Worm (Caenorhabditis elegans): Measurements from ENCODE around the gene C07B5.4.

Gene C07B5.4

DNA sequence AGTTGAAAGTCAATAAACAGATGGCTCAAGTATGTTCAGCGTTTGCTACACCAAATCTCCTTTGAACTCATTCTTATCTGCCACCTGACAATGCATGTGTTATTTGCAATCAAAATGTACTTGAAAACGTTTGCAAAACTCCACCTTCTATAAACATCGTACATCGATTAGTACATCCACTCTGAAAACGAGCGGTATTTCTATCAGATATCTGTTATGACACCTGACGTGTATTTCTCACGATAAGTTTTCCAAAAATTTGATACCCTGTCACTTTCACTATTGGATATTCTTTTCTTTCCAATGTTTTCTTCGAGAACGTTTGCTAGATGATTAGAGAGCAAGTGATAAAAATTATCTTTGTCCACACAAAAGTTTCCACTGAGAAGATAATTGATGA is 14.9 kb downstream of the C07B5.4 start:
- TF ChIP-seq sptf-1 (tag; optimal IDR thresholded peaks at IDR 0.05) (no peak), ceh-39 (tag; optimal IDR thresholded peaks at IDR 0.05) (no peak), unc-62 (GFP tag; optimal IDR thresholded peaks at IDR 0.05) (peak; percentile 25), hlh-1 (tag; optimal IDR thresholded peaks at IDR 0.05) (peak; percentile 17), mab-5 (tag; optimal IDR thresholded peaks at IDR 0.05) (no peak), sem-2 (GFP tag; optimal IDR thresholded peaks at IDR 0.05) (no peak), ham-2 (GFP tag; optimal IDR thresholded peaks at IDR 0.05) (no peak), lsy-2 (tag; optimal IDR thresholded peaks at IDR 0.05) (no peak)

DNA sequence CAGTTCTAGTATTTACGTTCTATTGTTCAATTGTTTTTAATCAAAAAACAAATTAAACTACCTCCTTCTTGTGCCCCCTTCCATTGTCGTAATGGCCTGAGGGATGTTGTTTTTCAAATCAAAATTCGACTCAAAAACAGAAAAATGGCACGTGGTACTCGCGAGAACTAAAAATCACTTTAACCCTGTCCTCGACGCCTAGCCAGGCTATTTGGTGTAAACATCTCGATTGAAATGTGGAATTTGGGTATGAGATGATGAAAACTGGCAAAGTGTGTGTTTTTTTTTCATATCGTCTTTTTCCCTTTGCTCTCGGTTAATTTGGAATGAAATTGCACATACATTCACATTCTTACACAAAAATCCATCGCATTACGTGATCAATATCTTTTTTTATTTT is 17.2 kb downstream of the C07B5.4 start:
- TF ChIP-seq unc-120 (tag; optimal IDR thresholded peaks at IDR 0.05; ENCODE audit: poor library complexity, severe bottlenecking) (peak; percentile 4), zip-8 (tag; optimal IDR thresholded peaks at IDR 0.05) (no peak), sptf-1 (tag; optimal IDR thresholded peaks at IDR 0.05) (no peak)

DNA sequence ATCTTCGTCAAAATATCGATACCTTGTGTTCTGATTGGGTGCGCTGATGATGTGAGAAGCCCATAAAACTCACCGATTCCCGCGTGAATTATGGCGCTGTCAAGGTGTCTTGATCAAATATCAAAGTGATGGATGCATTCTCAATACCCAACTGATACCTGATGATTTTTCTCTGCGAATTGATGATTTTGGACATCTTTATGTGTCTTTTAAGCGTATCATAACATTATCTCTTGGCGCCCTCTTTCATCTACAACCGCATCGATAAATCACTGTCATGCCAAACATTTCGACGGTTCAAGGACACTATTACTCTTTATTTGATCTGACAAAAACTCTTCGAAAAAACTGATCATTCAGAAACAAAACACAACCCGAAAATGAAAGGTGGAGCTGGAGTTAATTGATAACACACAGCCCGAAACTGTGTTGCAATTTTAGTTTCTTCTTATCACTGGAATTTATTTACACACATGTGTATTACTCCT is 17.8 kb downstream of the C07B5.4 start:
- TF ChIP-seq unc-120 (tag; optimal IDR thresholded peaks at IDR 0.05; ENCODE audit: poor library complexity, severe bottlenecking): no peak
- TF ChIP-seq unc-62 (GFP tag; optimal IDR thresholded peaks at IDR 0.05): peak; percentile 82

DNA sequence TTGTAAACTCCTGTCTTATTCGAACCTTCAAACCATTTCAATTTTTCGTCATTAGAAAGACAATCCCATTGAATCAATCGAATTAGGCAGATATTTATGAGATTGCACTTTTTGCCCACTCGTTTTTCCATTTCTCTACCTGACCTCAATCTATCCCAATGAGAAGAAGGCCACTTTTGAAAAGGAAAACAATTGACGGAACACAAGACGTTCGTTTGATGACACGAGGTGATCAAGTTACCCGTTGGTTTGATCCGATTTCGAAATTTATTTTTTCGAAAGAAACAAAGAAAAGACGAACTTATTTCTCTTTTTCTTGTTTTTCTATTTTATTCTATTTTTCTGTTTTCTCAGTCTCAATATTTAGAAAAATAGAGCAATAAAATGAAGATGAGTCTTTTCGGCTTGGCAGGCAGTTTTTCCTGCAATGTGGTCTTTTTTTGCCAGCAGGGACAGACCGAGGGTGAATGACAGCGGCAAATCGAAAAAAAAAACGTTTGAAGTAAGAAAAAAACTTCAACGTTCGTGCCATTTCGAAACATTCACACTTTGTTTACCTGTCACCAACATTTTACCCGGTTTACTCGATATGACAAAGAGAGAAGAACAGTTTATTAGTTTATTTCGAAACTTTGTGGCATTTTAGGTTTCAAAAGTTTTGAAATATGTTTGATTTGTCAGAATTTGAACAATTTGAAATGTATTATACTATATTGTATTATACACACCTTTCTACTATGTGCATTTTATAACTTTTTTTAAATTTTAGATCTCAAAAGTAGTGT is 18.7 kb downstream of the C07B5.4 start:
- TF ChIP-seq unc-62 (GFP tag; optimal IDR thresholded peaks at IDR 0.05) (no peak), sptf-1 (tag; optimal IDR thresholded peaks at IDR 0.05) (no peak), ces-1 (GFP tag; optimal IDR thresholded peaks at IDR 0.05) (no peak), lin-32 (GFP tag; optimal IDR thresholded peaks at IDR 0.05) (no peak), sem-2 (GFP tag; optimal IDR thresholded peaks at IDR 0.05) (no peak), hlh-1 (tag; optimal IDR thresholded peaks at IDR 0.05) (no peak), zip-8 (tag; optimal IDR thresholded peaks at IDR 0.05) (no peak), ceh-43 (GFP tag; optimal IDR thresholded peaks at IDR 0.05) (no peak), tbx-8 (GFP tag; optimal IDR thresholded peaks at IDR 0.05) (no peak), ham-2 (GFP tag; optimal IDR thresholded peaks at IDR 0.05) (no peak), mab-5 (tag; optimal IDR thresholded peaks at IDR 0.05) (no peak), elt-3 (tag; optimal IDR thresholded peaks at IDR 0.05) (no peak), ceh-83 (GFP tag; optimal IDR thresholded peaks at IDR 0.05) (no peak), nhr-2 (tag; optimal IDR thresholded peaks at IDR 0.05) (no peak), flh-1 (GFP tag; optimal IDR thresholded peaks at IDR 0.05) (no peak), ztf-11 (tag; optimal IDR thresholded peaks at IDR 0.05) (no peak)

DNA sequence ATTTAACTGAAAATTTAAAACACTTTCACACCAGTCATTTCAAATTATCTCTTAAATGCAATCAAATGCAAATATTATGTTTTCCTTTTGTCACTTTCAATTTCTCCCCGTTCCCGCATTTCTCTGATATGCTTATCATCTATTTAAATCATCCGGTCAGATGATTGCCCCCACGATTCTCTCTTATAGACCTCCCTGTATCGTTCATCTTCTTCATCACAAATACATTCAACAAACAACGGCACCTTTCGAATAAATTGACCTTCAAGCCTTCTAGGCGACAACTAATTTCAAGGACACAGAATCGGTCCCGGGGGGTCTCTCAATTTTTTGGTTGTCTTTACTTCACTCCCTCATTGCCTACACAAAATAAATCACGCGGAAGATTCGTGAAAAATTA is 19.4 kb downstream of the C07B5.4 start:
- TF ChIP-seq nhr-28 (tag; optimal IDR thresholded peaks at IDR 0.05) (no peak), unc-62 (GFP tag; optimal IDR thresholded peaks at IDR 0.05) (no peak), ceh-43 (GFP tag; optimal IDR thresholded peaks at IDR 0.05) (no peak), elt-1 (tag; optimal IDR thresholded peaks at IDR 0.05; ENCODE audit: borderline replicate concordance, insufficient read depth) (peak; percentile 70), elt-3 (tag; optimal IDR thresholded peaks at IDR 0.05) (no peak), lin-13 (tag; optimal IDR thresholded peaks at IDR 0.05) (no peak), blmp-1 (tag; optimal IDR thresholded peaks at IDR 0.05) (peak; percentile 88), mab-5 (tag; optimal IDR thresholded peaks at IDR 0.05) (no peak), ham-2 (GFP tag; optimal IDR thresholded peaks at IDR 0.05) (peak; percentile 32), M03D4.4 (tag; optimal IDR thresholded peaks at IDR 0.05) (no peak), snpc-4 (tag; optimal IDR thresholded peaks at IDR 0.05) (no peak), mep-1 (tag; optimal IDR thresholded peaks at IDR 0.05) (no peak), nhr-12 (tag; optimal IDR thresholded peaks at IDR 0.05) (no peak), sem-2 (GFP tag; optimal IDR thresholded peaks at IDR 0.05) (no peak), bed-3 (GFP tag; optimal IDR thresholded peaks at IDR 0.05) (no peak), lin-32 (GFP tag; optimal IDR thresholded peaks at IDR 0.05) (no peak), mls-2 (tag; optimal IDR thresholded peaks at IDR 0.05) (no peak)
